Fruit fly (Drosophila melanogaster) whole organism, adult: ENCODE data around the gene Ho.

Source experiments
- CG11617 ChIP-seq: fragments of 200-800 bp; sonication (Bioruptor generic); optimal IDR thresholded peaks from 2 replicates; lab custom pipeline; 2017; ENCODE audit warnings: mild to moderate bottlenecking, missing biosample characterization, missing genetic modification reagents, missing genetic modification characterization
- CG12768 ChIP-seq: fragments of 200-800 bp; sonication (Bioruptor generic); optimal IDR thresholded peaks from 2 replicates; lab custom pipeline; 2017; ENCODE audit warnings: missing biosample characterization, missing genetic modification characterization, mild to moderate bottlenecking, moderate library complexity, missing genetic modification reagents
- CG14711 ChIP-seq: fragments of 200-800 bp; sonication (Bioruptor generic); optimal IDR thresholded peaks from 2 replicates; lab custom pipeline; 2018; ENCODE audit warnings: missing biosample characterization, mild to moderate bottlenecking, missing genetic modification characterization, moderate library complexity
- CG1620 ChIP-seq: fragments of 200-800 bp; sonication (Bioruptor generic); optimal IDR thresholded peaks from 2 replicates; lab custom pipeline; 2016; ENCODE audit warnings: missing biosample characterization, missing genetic modification characterization
- CG33017 ChIP-seq: fragments of 200-800 bp; sonication (Bioruptor generic); optimal IDR thresholded peaks from 2 replicates; lab custom pipeline; 2018; ENCODE audit warnings: missing biosample characterization, mild to moderate bottlenecking, missing genetic modification characterization, moderate library complexity
- CG5204 ChIP-seq: fragments of 200-800 bp; sonication (Bioruptor generic); optimal IDR thresholded peaks from 2 replicates; lab custom pipeline; 2016; ENCODE audit warnings: missing biosample characterization, missing genetic modification characterization
- CG7045 ChIP-seq: fragments of 200-800 bp; sonication (Bioruptor generic); optimal IDR thresholded peaks from 2 replicates; lab custom pipeline; 2017; ENCODE audit warnings: missing biosample characterization, mild to moderate bottlenecking, missing genetic modification characterization
- CG7101 ChIP-seq: fragments of 200-800 bp; sonication (Bioruptor generic); optimal IDR thresholded peaks from 2 replicates; lab custom pipeline; 2018; ENCODE audit warnings: missing biosample characterization, mild to moderate bottlenecking, missing genetic modification characterization, moderate library complexity
- Clk ChIP-seq: fragments of 200-800 bp; sonication (Bioruptor generic); optimal IDR thresholded peaks from 2 replicates; lab custom pipeline; 2017; ENCODE audit warnings: missing biosample characterization, missing genetic modification characterization
- Crg-1 ChIP-seq: fragments of 200-800 bp; sonication (Bioruptor generic); optimal IDR thresholded peaks from 2 replicates; lab custom pipeline; 2016; ENCODE audit warnings: missing biosample characterization, missing genetic modification characterization
- Hr96 ChIP-seq: fragments of 200-800 bp; sonication (Bioruptor generic); optimal IDR thresholded peaks from 2 replicates; lab custom pipeline; 2016; ENCODE audit warnings: missing biosample characterization, missing genetic modification characterization
- Mnt ChIP-seq: fragments of 200-800 bp; sonication (Bioruptor generic); optimal IDR thresholded peaks from 2 replicates; lab custom pipeline; 2016; ENCODE audit warnings: missing biosample characterization, mild to moderate bottlenecking, missing genetic modification characterization
- bab1 ChIP-seq: fragments of 200-800 bp; sonication (Bioruptor generic); optimal IDR thresholded peaks from 3 replicates; lab custom pipeline; 2019; ENCODE audit warnings: missing biosample characterization, mild to moderate bottlenecking, missing genetic modification characterization, moderate library complexity
- cic ChIP-seq: fragments of 200-800 bp; sonication (Bioruptor generic); optimal IDR thresholded peaks from 2 replicates; lab custom pipeline; 2017; ENCODE audit warnings: missing biosample characterization, mild to moderate bottlenecking, missing genetic modification characterization, moderate library complexity
- cnc ChIP-seq, 2 experiments: fragments of >200 bp; optimal IDR thresholded peaks; 2 replicates each; lab custom pipeline; 2017
- kay ChIP-seq: fragments of 200-800 bp; sonication (Bioruptor generic); peaks from one replicate; lab custom pipeline; 2016; ENCODE audit warnings: missing biosample characterization, missing genetic modification characterization, borderline replicate concordance
- ovo ChIP-seq: fragments of 200-800 bp; sonication (Bioruptor generic); optimal IDR thresholded peaks from 2 replicates; lab custom pipeline; 2016; ENCODE audit warnings: missing biosample characterization, missing genetic modification characterization
- pad ChIP-seq: fragments of 200-800 bp; sonication (Bioruptor generic); optimal IDR thresholded peaks from 3 replicates; lab custom pipeline; 2017; ENCODE audit warnings: missing biosample characterization, missing genetic modification characterization, mild to moderate bottlenecking, moderate library complexity, missing genetic modification reagents
- tj ChIP-seq: fragments of 200-800 bp; sonication (Bioruptor generic); optimal IDR thresholded peaks from 3 replicates; lab custom pipeline; 2017; ENCODE audit warnings: missing biosample characterization, mild to moderate bottlenecking, missing genetic modification characterization, moderate library complexity
- toe ChIP-seq: fragments of 200-800 bp; sonication (Bioruptor generic); optimal IDR thresholded peaks from 2 replicates; lab custom pipeline; 2016; ENCODE audit warnings: missing biosample characterization, missing genetic modification characterization

Gene Ho

DNA sequence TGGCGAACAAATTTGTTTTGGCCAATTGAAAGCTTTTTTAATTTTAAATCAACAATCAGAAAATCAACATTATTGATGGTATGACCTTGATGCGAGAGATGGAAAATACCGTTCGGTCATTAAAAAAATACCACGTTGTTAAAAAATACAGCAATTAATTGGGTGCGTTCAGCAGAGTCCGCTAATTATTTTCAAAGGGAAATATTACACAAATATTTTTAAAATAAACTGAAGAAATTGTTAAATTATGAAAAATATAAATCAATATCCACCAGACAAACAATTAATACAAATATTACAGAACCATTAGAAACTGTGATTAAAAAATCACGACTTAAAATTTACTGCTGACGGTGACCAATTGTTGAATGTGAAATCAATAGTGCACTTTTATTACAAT lies 1.5 kb upstream of the Ho start, which contains the start of gene CG18476:
Gene CG18476, minus strand, starts transcription at position 101 of the 400 bp plus-strand sequence.
- TF ChIP-seq Mnt (GFP tag; lab: Kevin White, UChicago), result peak; percentile 70
- TF ChIP-seq pad (GFP tag; lab: Kevin White, UChicago), result peak; percentile 81
- peak; percentile 95 for TF ChIP-seq CG33017 (tag; lab: Kevin White, UChicago)
- peak; percentile 95 for TF ChIP-seq CG14711 (tag; lab: Kevin White, UChicago)
- TF ChIP-seq CG7101 (tag; lab: Kevin White, UChicago), result peak; percentile 96
- TF ChIP-seq CG5204, result no peak
- TF ChIP-seq ovo (GFP tag; lab: Kevin White, UChicago), result peak; percentile 34
- TF ChIP-seq Crg-1 (GFP tag; lab: Kevin White, UChicago), result peak; percentile 69
- peak; percentile 58 for TF ChIP-seq Hr96 (GFP tag; lab: Kevin White, UChicago)
- TF ChIP-seq bab1 (GFP tag; lab: Kevin White, UChicago), result peak; percentile 97
- TF ChIP-seq CG12768 (GFP tag; lab: Kevin White, UChicago), result peak; percentile 92
- TF ChIP-seq CG7045 (GFP tag; lab: Kevin White, UChicago), result peak; percentile 88
- TF ChIP-seq toe, result no peak
- TF ChIP-seq cnc (optimal IDR thresholded peaks at IDR 0.05; lab: Kevin White, UChicago), result no peak
- TF ChIP-seq Clk (GFP tag; lab: Kevin White, UChicago), result peak; percentile 75
- peak; percentile 85 for TF ChIP-seq tj (GFP tag; lab: Kevin White, UChicago)
- peak; percentile 7 for TF ChIP-seq cic (GFP tag; lab: Kevin White, UChicago)
- TF ChIP-seq kay (GFP tag; lab: Kevin White, UChicago), result no peak
- peak; percentile 88 for TF ChIP-seq CG11617 (GFP tag; lab: Kevin White, UChicago)
- peak; percentile 86 for TF ChIP-seq CG1620 (GFP tag; lab: Kevin White, UChicago)

DNA sequence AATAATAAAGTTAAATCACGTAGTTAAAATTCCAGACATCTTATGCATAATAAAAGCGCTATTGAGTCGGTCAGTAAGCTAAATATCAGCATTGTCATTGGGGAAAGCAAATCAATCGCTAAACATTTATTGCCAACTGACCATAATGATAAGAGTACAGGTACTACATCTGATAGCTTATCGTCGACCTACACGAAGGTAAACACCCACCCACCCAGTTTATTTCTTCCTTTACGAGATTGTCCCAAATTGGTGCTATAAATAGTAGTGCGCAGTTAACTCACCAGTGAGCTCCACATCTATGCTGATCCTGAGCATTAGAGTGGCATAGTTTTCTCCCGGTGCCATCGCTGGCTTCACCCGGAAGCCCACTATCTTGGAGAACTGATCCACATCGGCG lies 4.1 kb downstream of the Ho start:
- TF ChIP-seq CG12768 (GFP tag; lab: Kevin White, UChicago), result peak; percentile 37
- TF ChIP-seq bab1 (GFP tag; lab: Kevin White, UChicago), result no peak
- peak; percentile 26 for TF ChIP-seq cic (GFP tag; lab: Kevin White, UChicago)
- TF ChIP-seq CG7101 (tag; lab: Kevin White, UChicago), result no peak
- TF ChIP-seq CG5204, result no peak
- TF ChIP-seq CG33017 (tag; lab: Kevin White, UChicago), result no peak
- no peak for TF ChIP-seq pad (GFP tag; lab: Kevin White, UChicago)
- no peak for TF ChIP-seq Hr96 (GFP tag; lab: Kevin White, UChicago)
- TF ChIP-seq toe, result no peak
- TF ChIP-seq Crg-1 (GFP tag; lab: Kevin White, UChicago), result no peak
- no peak for TF ChIP-seq ovo (GFP tag; lab: Kevin White, UChicago)
- TF ChIP-seq Clk (GFP tag; lab: Kevin White, UChicago), result no peak

DNA sequence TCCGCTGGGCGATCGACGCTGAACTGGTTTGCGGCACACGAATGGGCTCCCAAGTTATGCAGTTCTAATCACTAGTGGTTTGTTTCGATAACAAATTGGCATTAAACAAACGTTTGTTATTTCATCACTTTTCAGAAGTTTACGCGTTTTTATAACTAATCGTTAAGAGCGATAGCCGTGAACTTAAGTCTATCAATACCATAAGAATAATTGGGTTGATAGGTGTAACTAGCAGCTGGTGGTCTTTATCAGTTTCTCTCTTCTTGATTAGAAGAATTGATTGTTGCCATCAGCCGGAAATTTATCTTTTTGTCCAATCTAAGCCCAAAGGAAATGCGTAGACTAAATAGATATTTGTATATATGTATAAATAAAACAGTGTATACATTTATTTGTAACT lies 4.8 kb downstream of the Ho start, which contains the start of gene CG6830:
Gene CG6830, minus strand, starts transcription at position 27 of the 400 bp plus-strand sequence.
- TF ChIP-seq CG1620 (GFP tag; lab: Kevin White, UChicago) (no peak), kay (GFP tag; lab: Kevin White, UChicago) (peak; percentile 29)

DNA sequence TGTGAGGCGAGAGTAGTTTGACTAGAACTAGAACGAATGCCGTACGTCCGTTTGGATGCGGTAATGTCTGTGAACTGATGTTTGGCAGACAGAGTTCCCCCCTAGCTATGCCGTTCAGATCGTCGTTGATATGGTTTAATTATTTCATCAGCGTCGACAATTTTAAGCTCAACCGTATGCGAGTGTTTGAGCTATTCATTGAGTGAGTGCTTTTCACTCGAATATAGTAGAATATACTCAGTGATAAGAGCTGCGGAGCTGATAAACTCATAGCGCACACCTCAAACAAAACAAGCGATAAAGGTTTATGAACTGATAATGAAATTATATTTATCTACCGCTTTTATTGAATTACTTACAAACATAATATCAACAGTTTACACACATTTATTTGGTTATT lies 8.5 kb downstream of the Ho start, which contains the start of gene CG6834:
Gene CG6834, minus strand, starts transcription at position 79 of the 400 bp plus-strand sequence.
- peak; percentile 20 for TF ChIP-seq CG7101 (tag; lab: Kevin White, UChicago)
- no peak for TF ChIP-seq toe
- TF ChIP-seq CG11617 (GFP tag; lab: Kevin White, UChicago), result no peak
- TF ChIP-seq cic (GFP tag; lab: Kevin White, UChicago), result peak; percentile 1
- TF ChIP-seq Clk (GFP tag; lab: Kevin White, UChicago), result no peak
- TF ChIP-seq CG7045 (GFP tag; lab: Kevin White, UChicago), result no peak
- peak; percentile 64 for TF ChIP-seq kay (GFP tag; lab: Kevin White, UChicago)
- peak; percentile 24 for TF ChIP-seq CG33017 (tag; lab: Kevin White, UChicago)
- TF ChIP-seq tj (GFP tag; lab: Kevin White, UChicago), result no peak

DNA sequence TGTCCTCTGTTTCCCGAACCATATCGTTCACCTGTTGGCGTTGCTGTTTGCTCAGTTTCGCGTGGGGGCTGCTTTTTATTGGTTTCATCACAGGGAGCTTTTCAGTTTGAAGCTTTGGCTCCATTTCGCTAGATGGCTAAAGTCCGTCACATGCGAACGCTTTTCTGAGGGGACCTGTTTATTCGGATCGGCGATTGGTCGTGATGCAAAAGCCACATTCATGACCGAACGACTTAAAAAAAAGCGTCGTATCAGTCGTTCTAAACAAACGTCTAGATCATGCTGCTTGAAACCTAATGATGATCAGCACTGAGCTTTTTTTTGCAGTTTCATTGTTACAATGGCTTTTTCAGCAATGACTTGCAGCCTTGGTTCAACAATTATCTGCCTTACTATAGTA lies 10.4 kb downstream of the Ho start, which contains the start of gene CG6908:
Gene CG6908, minus strand, starts transcription at position 152 of the 400 bp plus-strand sequence.
- peak; percentile 52 for TF ChIP-seq CG12768 (GFP tag; lab: Kevin White, UChicago)
- no peak for TF ChIP-seq Hr96 (GFP tag; lab: Kevin White, UChicago)
- TF ChIP-seq CG7101 (tag; lab: Kevin White, UChicago), result no peak
- no peak for TF ChIP-seq CG7045 (GFP tag; lab: Kevin White, UChicago)
- no peak for TF ChIP-seq CG14711 (tag; lab: Kevin White, UChicago)
- no peak for TF ChIP-seq Crg-1 (GFP tag; lab: Kevin White, UChicago)
- TF ChIP-seq cic (GFP tag; lab: Kevin White, UChicago), result peak; percentile 86
- no peak for TF ChIP-seq CG1620 (GFP tag; lab: Kevin White, UChicago)
- peak; percentile 88 to 99 for TF ChIP-seq cnc (optimal IDR thresholded peaks at IDR 0.05; lab: Kevin White, UChicago)
- no peak for TF ChIP-seq CG5204
- no peak for TF ChIP-seq toe
- TF ChIP-seq Clk (GFP tag; lab: Kevin White, UChicago), result no peak
- no peak for TF ChIP-seq tj (GFP tag; lab: Kevin White, UChicago)
- TF ChIP-seq CG11617 (GFP tag; lab: Kevin White, UChicago), result no peak
- peak; percentile 33 for TF ChIP-seq kay (GFP tag; lab: Kevin White, UChicago)
- TF ChIP-seq bab1 (GFP tag; lab: Kevin White, UChicago), result no peak
- peak; percentile 65 for TF ChIP-seq Mnt (GFP tag; lab: Kevin White, UChicago)
- peak; percentile 96 for TF ChIP-seq pad (GFP tag; lab: Kevin White, UChicago)
- TF ChIP-seq CG33017 (tag; lab: Kevin White, UChicago), result peak; percentile 42
- no peak for TF ChIP-seq ovo (GFP tag; lab: Kevin White, UChicago)
